Fruit fly (Drosophila melanogaster) whole organism, prepupa: ENCODE data around the gene gpp.

ENCODE experiments used
- CG6276 ChIP-seq: fragments of 200-800 bp; sonication (Bioruptor generic); optimal IDR thresholded peaks from 2 replicates; lab custom pipeline; 2017; ENCODE audit warnings: missing biosample characterization, mild to moderate bottlenecking, missing genetic modification characterization
- Ets21C ChIP-seq: fragments of 200-800 bp; sonication (Bioruptor generic); optimal IDR thresholded peaks from 3 replicates; lab custom pipeline; 2016; ENCODE audit warnings: missing biosample characterization, missing genetic modification characterization
- Gug ChIP-seq: fragments of 200-800 bp; sonication (Bioruptor generic); IDR thresholded peaks from 2 replicates; pipeline ENCODE4 v1.3.6; 2022; ENCODE audit warnings: missing biosample characterization, missing genetic modification characterization
- Hr38 ChIP-seq: sonication (Bioruptor generic); optimal IDR thresholded peaks from 2 replicates; lab custom pipeline; 2016; ENCODE audit warnings: missing biosample characterization, missing genetic modification characterization
- acj6 ChIP-seq: fragments of 200-800 bp; sonication (Bioruptor generic); optimal IDR thresholded peaks from 3 replicates; lab custom pipeline; 2016; ENCODE audit warnings: missing biosample characterization, missing genetic modification characterization
- dac ChIP-seq: fragments of 200-800 bp; sonication (Bioruptor generic); optimal IDR thresholded peaks from 2 replicates; lab custom pipeline; 2017; ENCODE audit warnings: missing biosample characterization, mild to moderate bottlenecking, missing genetic modification characterization

DNA sequence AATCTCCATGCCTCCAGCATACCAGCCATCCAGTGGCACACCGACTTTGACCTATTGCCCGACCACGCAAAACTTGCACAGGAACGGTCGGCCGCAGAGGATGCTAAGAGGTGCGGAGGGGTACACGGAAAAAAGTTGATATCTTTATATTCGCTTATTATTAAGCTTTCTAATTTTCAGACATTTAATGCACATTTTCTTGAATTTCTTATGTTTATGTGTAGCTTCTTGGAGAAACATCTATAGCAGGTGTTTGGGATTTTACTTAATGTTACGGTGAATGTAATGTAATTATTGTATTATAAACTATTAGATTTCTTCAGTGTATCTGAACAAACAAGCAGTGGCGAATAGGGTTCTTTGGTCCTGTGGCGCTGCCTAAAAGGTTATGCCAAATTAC is 56.3 kb downstream of the gpp start:
- no peak for TF ChIP-seq dac
- TF ChIP-seq acj6 = no peak
- no peak for TF ChIP-seq Gug (GFP tag; lab: Robert Waterston, UW)
- TF ChIP-seq Hr38 (GFP tag; lab: Kevin White, UChicago) = no peak
- TF ChIP-seq Ets21C = no peak
- no peak for TF ChIP-seq CG6276 (GFP tag; lab: Kevin White, UChicago)
